Fruit fly (Drosophila melanogaster): ENCODE measurements around the gene CG46412.
A peak's percentile ranks its signal among the peaks of the same experiment; 100 is the strongest.

CG46412 gene

DNA sequence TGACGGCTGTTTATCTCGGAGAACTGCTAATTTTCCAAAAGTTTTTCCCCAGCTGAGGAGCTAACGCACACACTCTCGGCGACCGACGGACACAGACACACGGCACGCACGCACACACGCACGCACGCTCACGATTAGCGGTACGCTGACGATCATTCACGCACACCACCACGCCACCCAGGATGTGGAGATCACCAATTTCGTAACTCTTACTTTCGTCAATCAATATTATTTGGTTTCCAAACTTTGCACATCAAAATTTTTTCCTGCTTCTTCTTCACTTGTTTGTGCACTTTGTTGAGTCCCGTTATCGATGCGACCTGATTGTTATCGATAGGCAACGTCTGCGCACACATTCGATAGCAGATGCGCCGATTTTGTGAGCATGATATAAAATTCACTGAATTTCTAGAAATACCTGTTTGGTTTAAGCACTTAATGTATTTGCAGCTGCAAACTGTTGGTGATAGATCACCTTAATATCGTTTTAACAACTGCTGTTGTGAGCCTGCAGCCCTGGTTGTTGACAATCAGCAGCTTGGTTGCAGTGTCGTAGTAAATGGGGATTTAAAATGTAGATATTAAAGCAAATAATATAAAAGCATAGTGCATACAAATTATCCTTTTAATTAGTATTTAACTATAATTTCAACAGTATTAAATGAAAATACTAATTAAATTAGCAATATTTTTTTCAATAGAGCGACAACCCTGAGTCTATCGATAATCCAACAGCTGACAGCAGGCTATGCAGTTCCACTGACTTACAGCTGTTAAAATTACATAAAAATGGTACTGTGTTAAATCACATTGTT is 1.7 kb downstream of the CG46412 start, which contains the start of the genes CG7394 and Mob2:
CG7394 (plus strand) TSS at position 51 of the 815 bp plus-strand sequence.
Mob2 (minus strand) TSS at position 288 of the 815 bp plus-strand sequence.
- TF ChIP-seq CG31627 (GFP tag; optimal IDR thresholded peaks at IDR 0.05): peak; percentile 88
- peak; percentile 89 for TF ChIP-seq CG10631 (GFP tag; optimal IDR thresholded peaks at IDR 0.05)
- TF ChIP-seq net (GFP tag; optimal IDR thresholded peaks at IDR 0.05): peak; percentile 87
- peak; percentile 48 to 69 for TF ChIP-seq ss (GFP tag; optimal IDR thresholded peaks at IDR 0.05)
- peak; percentile 92 for TF ChIP-seq pdm3 (GFP tag; optimal IDR thresholded peaks at IDR 0.05)
- TF ChIP-seq CG4318 (GFP tag; optimal IDR thresholded peaks at IDR 0.05): peak; percentile 78
- TF ChIP-seq CG15336 (GFP tag; IDR thresholded peaks at IDR 0.05): peak; percentile 89
- peak; percentile 27 for TF ChIP-seq CG6276 (GFP tag; optimal IDR thresholded peaks at IDR 0.05)
- TF ChIP-seq CG1621 (tag; optimal IDR thresholded peaks at IDR 0.05): peak; percentile 49
- peak; percentile 96 for TF ChIP-seq Eip78C (GFP tag)
- TF ChIP-seq CG10669 (GFP tag; optimal IDR thresholded peaks at IDR 0.05): peak; percentile 83
- peak; percentile 94 for TF ChIP-seq CG6163 (GFP tag; IDR thresholded peaks at IDR 0.05)
- TF ChIP-seq Eip93F (GFP tag; optimal IDR thresholded peaks at IDR 0.05): peak; percentile 56
- peak; percentile 73 to 85 for TF ChIP-seq salr (GFP tag; optimal IDR thresholded peaks at IDR 0.05)
- TF ChIP-seq Sox15 (GFP tag; optimal IDR thresholded peaks at IDR 0.05): peak; percentile 81
- peak; percentile 78 for TF ChIP-seq CG11902 (GFP tag; optimal IDR thresholded peaks at IDR 0.05)
- TF ChIP-seq Sox102F (GFP tag; optimal IDR thresholded peaks at IDR 0.05): peak; percentile 90
- peak; percentile 89 for TF ChIP-seq CG3919 (GFP tag; optimal IDR thresholded peaks at IDR 0.05)
- TF ChIP-seq CG8632 (GFP tag; optimal IDR thresholded peaks at IDR 0.05): peak; percentile 88
- TF ChIP-seq CG6792 (GFP tag; optimal IDR thresholded peaks at IDR 0.05): peak; percentile 83
- peak; percentile 80 for TF ChIP-seq CG3032 (tag; optimal IDR thresholded peaks at IDR 0.05)
- peak; percentile 88 for TF ChIP-seq cyc (GFP tag; optimal IDR thresholded peaks at IDR 0.05)
- TF ChIP-seq CG16779 (tag; optimal IDR thresholded peaks at IDR 0.05): no peak
- peak; percentile 91 for TF ChIP-seq eg (GFP tag; IDR thresholded peaks at IDR 0.05)
- peak; percentile 68 for TF ChIP-seq CG11762 (GFP tag; optimal IDR thresholded peaks at IDR 0.05; ENCODE audit: insufficient read depth)
- peak; percentile 74 for TF ChIP-seq CG8319 (GFP tag; optimal IDR thresholded peaks at IDR 0.05)
- TF ChIP-seq fd59A (GFP tag; optimal IDR thresholded peaks at IDR 0.05): peak; percentile 73
- TF ChIP-seq Hr39 (GFP tag; optimal IDR thresholded peaks at IDR 0.05): peak; percentile 88
- TF ChIP-seq OdsH (GFP tag; optimal IDR thresholded peaks at IDR 0.05): peak; percentile 92
- TF ChIP-seq Sox14 (GFP tag; optimal IDR thresholded peaks at IDR 0.05): peak; percentile 89
- peak; percentile 53 for TF ChIP-seq Hr38 (GFP tag; optimal IDR thresholded peaks at IDR 0.05)
- TF ChIP-seq CG7368 (GFP tag; optimal IDR thresholded peaks at IDR 0.05): peak; percentile 88
- peak; percentile 91 for TF ChIP-seq acj6 (GFP tag; optimal IDR thresholded peaks at IDR 0.05)
- peak; percentile 87 for TF ChIP-seq Gug (GFP tag; IDR thresholded peaks at IDR 0.05)
- peak; percentile 89 for TF ChIP-seq CG34406 (GFP tag; optimal IDR thresholded peaks at IDR 0.05)
- peak; percentile 63 for TF ChIP-seq fd85E (GFP tag; optimal IDR thresholded peaks at IDR 0.05)
- peak; percentile 91 for TF ChIP-seq Met (GFP tag; optimal IDR thresholded peaks at IDR 0.05)
- no peak for TF ChIP-seq CG9139 (GFP tag; optimal IDR thresholded peaks at IDR 0.05)
- TF ChIP-seq CG6854 (GFP tag; optimal IDR thresholded peaks at IDR 0.05): no peak
- TF ChIP-seq Blimp-1 (GFP tag; optimal IDR thresholded peaks at IDR 0.05): peak; percentile 46
- TF ChIP-seq Ets96B (tag; optimal IDR thresholded peaks at IDR 0.05): peak; percentile 85
- peak; percentile 84 for TF ChIP-seq CG8119 (GFP tag; IDR thresholded peaks at IDR 0.05)
- TF ChIP-seq achi (GFP tag; optimal IDR thresholded peaks at IDR 0.05): peak; percentile 93
- TF ChIP-seq Ets21C (GFP tag; optimal IDR thresholded peaks at IDR 0.05): peak; percentile 72
- peak; percentile 91 for TF ChIP-seq vri (GFP tag; optimal IDR thresholded peaks at IDR 0.05)
- TF ChIP-seq CG6808 (GFP tag; optimal IDR thresholded peaks at IDR 0.05): peak; percentile 70
- TF ChIP-seq esn (GFP tag; optimal IDR thresholded peaks at IDR 0.05): peak; percentile 92
- TF ChIP-seq CG32006 (GFP tag; optimal IDR thresholded peaks at IDR 0.05): peak; percentile 84
- TF ChIP-seq spab (GFP tag; optimal IDR thresholded peaks at IDR 0.05): peak; percentile 40
- peak; percentile 77 for TF ChIP-seq CG11294 (GFP tag; IDR thresholded peaks at IDR 0.05)
